Fruit fly (Drosophila melanogaster) whole organism, pupa: ENCODE results near the gene CG5079.

ENCODE experiments used
- CG13204 ChIP-seq: fragments of 200-800 bp; sonication (Bioruptor generic); optimal IDR thresholded peaks from 2 replicates; lab custom pipeline; 2018; ENCODE audit warnings: missing biosample characterization, mild to moderate bottlenecking, missing genetic modification characterization, moderate library complexity
- D1 ChIP-seq: fragments of 200-800 bp; sonication (Bioruptor generic); optimal IDR thresholded peaks from 2 replicates; lab custom pipeline; 2018; ENCODE audit warnings: missing biosample characterization, mild to moderate bottlenecking, missing genetic modification characterization, moderate library complexity

dm6 chr3R:25594128-25594527, 19.3 kb upstream of the CG5079 start:
- TF ChIP-seq D1 (tag; lab: Kevin White, UChicago): no peak
- no peak for TF ChIP-seq CG13204 (GFP tag; lab: Kevin White, UChicago)
